Worm (Caenorhabditis elegans) whole organism, dauer: ENCODE measurements around the gene F11A10.6.
"Not testable (repeated sequence)": the region's sequence is repeated elsewhere in the genome, so short reads cannot be mapped to it uniquely, and the experiment has no call there.

Source experiments
- unc-62 ChIP-seq: sonication (generic microtip); optimal IDR thresholded peaks from 2 replicates; lab custom pipeline; 2017; ENCODE audit warnings: missing biosample characterization, missing genetic modification reagents, missing genetic modification characterization

The F11A10.6 gene

ce11 chrIV:12089551-12089950 is at the start of gene F11A10.6:
Gene F11A10.6 (minus strand): TSS chrIV:12089651.
- no peak for TF ChIP-seq unc-62 (GFP tag; lab: Kevin White, UChicago)

- not testable (repeated sequence) for TF ChIP-seq unc-62 (GFP tag; lab: Kevin White, UChicago)
These were observed 48.6 kb upstream of the F11A10.6 start, which contains the start of gene B0001.4 for ce11 chrIV:12138093-12138492. Gene B0001.4 (minus strand): TSS chrIV:12138193.

- no peak for TF ChIP-seq unc-62 (GFP tag; lab: Kevin White, UChicago)
These were observed 45.5 kb upstream of the F11A10.6 start for ce11 chrIV:12134991-12135390.

- no peak for TF ChIP-seq unc-62 (GFP tag; lab: Kevin White, UChicago)
These were observed 44.3 kb upstream of the F11A10.6 start for ce11 chrIV:12133776-12134175.

- TF ChIP-seq unc-62 (GFP tag; lab: Kevin White, UChicago): no peak
These were observed 42.0 kb upstream of the F11A10.6 start for ce11 chrIV:12131308-12132072.

- TF ChIP-seq unc-62 (GFP tag; lab: Kevin White, UChicago): no peak
These were observed 39.8 kb upstream of the F11A10.6 start, which contains the start of gene lin-24 for ce11 chrIV:12129204-12129603. Gene lin-24 (plus strand): TSS chrIV:12129504.

ce11 chrIV:12128708-12129107 is 39.3 kb upstream of the F11A10.6 start:
- no peak for TF ChIP-seq unc-62 (GFP tag; lab: Kevin White, UChicago)

- TF ChIP-seq unc-62 (GFP tag; lab: Kevin White, UChicago): no peak
These were observed 38.4 kb upstream of the F11A10.6 start for ce11 chrIV:12127838-12128237.

- TF ChIP-seq unc-62 (GFP tag; lab: Kevin White, UChicago): no peak
These were observed 37.5 kb upstream of the F11A10.6 start for ce11 chrIV:12126740-12127472.

- TF ChIP-seq unc-62 (GFP tag; lab: Kevin White, UChicago): no peak
These were observed 35.0 kb upstream of the F11A10.6 start, which contains the start of gene dhhc-6 for ce11 chrIV:12124314-12125084. Gene dhhc-6 (plus strand): TSS chrIV:12124952.

ce11 chrIV:12122874-12123664 is 33.6 kb upstream of the F11A10.6 start, which contains the start of gene aly-3:
Gene aly-3 (plus strand): TSS chrIV:12123282.
- TF ChIP-seq unc-62 (GFP tag; lab: Kevin White, UChicago): no peak

- TF ChIP-seq unc-62 (GFP tag; lab: Kevin White, UChicago): no peak
These were observed 31.6 kb upstream of the F11A10.6 start, which contains the start of the genes ddb-1 and M18.6 for ce11 chrIV:12121076-12121475. Gene ddb-1 (minus strand): TSS chrIV:12121165. Gene M18.6 (plus strand): TSS chrIV:12121310.

ce11 chrIV:12120536-12120935 is 31.1 kb upstream of the F11A10.6 start:
- no peak for TF ChIP-seq unc-62 (GFP tag; lab: Kevin White, UChicago)

- no peak for TF ChIP-seq unc-62 (GFP tag; lab: Kevin White, UChicago)
These were observed 25.0 kb upstream of the F11A10.6 start for ce11 chrIV:12114498-12114897.

- TF ChIP-seq unc-62 (GFP tag; lab: Kevin White, UChicago): no peak
These were observed 23.6 kb upstream of the F11A10.6 start for ce11 chrIV:12113056-12113455.
